Fruit fly (Drosophila melanogaster) whole organism, prepupa: Measurements from ENCODE around the gene Ir64a.

Experiments used
- CG10631 ChIP-seq: fragments of 200-800 bp; sonication (Bioruptor generic); optimal IDR thresholded peaks from 2 replicates; lab custom pipeline; 2016; ENCODE audit warnings: missing biosample characterization, missing genetic modification characterization
- CG10669 ChIP-seq: fragments of 200-800 bp; sonication (Bioruptor generic); optimal IDR thresholded peaks from 3 replicates; lab custom pipeline; 2018; ENCODE audit warnings: missing biosample characterization, mild to moderate bottlenecking, missing genetic modification characterization, moderate library complexity
- CG11294 ChIP-seq: fragments of 200-800 bp; sonication (Bioruptor generic); IDR thresholded peaks from 2 replicates; pipeline ENCODE4 v1.3.6; 2022; ENCODE audit warnings: missing biosample characterization, missing genetic modification characterization
- CG11902 ChIP-seq: fragments of 200-800 bp; sonication (Bioruptor generic); optimal IDR thresholded peaks from 3 replicates; lab custom pipeline; 2016; ENCODE audit warnings: missing biosample characterization, missing genetic modification characterization
- CG15336 ChIP-seq: fragments of 200-800 bp; sonication (Bioruptor generic); IDR thresholded peaks from 2 replicates; pipeline ENCODE4 v1.3.6; 2022; ENCODE audit warnings: missing biosample characterization, missing genetic modification characterization
- CG1621 ChIP-seq: fragments of 200-800 bp; sonication (Bioruptor generic); optimal IDR thresholded peaks from 3 replicates; lab custom pipeline; 2018; ENCODE audit warnings: missing biosample characterization, mild to moderate bottlenecking, missing genetic modification characterization
- CG3032 ChIP-seq: fragments of 200-800 bp; optimal IDR thresholded peaks from 2 replicates; lab custom pipeline; 2019; ENCODE audit warnings: missing biosample characterization, mild to moderate bottlenecking, missing genetic modification characterization, moderate library complexity
- CG31627 ChIP-seq: fragments of 200-800 bp; sonication (Bioruptor generic); optimal IDR thresholded peaks from 3 replicates; lab custom pipeline; 2016; ENCODE audit warnings: missing biosample characterization, missing genetic modification characterization
- CG32006 ChIP-seq: fragments of 200-800 bp; sonication (Bioruptor generic); optimal IDR thresholded peaks from 3 replicates; lab custom pipeline; 2017; ENCODE audit warnings: missing biosample characterization, mild to moderate bottlenecking, missing genetic modification characterization
- CG34406 ChIP-seq: fragments of 200-800 bp; sonication (Bioruptor generic); optimal IDR thresholded peaks from 3 replicates; lab custom pipeline; 2016; ENCODE audit warnings: missing biosample characterization, missing genetic modification characterization
- CG3919 ChIP-seq: fragments of 200-800 bp; sonication (Bioruptor generic); optimal IDR thresholded peaks from 3 replicates; lab custom pipeline; 2016; ENCODE audit warnings: missing biosample characterization, missing genetic modification characterization
- CG4318 ChIP-seq: fragments of 200-800 bp; sonication (Bioruptor generic); optimal IDR thresholded peaks from 3 replicates; lab custom pipeline; 2017; ENCODE audit warnings: missing biosample characterization, mild to moderate bottlenecking, missing genetic modification characterization
- CG6276 ChIP-seq: fragments of 200-800 bp; sonication (Bioruptor generic); optimal IDR thresholded peaks from 2 replicates; lab custom pipeline; 2017; ENCODE audit warnings: missing biosample characterization, mild to moderate bottlenecking, missing genetic modification characterization
- CG6792 ChIP-seq: fragments of 200-800 bp; sonication (Bioruptor generic); optimal IDR thresholded peaks from 3 replicates; lab custom pipeline; 2016; ENCODE audit warnings: missing biosample characterization, missing genetic modification characterization
- CG6808 ChIP-seq: fragments of 200-800 bp; sonication (Bioruptor generic); optimal IDR thresholded peaks from 3 replicates; lab custom pipeline; 2017; ENCODE audit warnings: missing biosample characterization, missing genetic modification characterization, mild to moderate bottlenecking, moderate library complexity, missing genetic modification reagents
- CG7368 ChIP-seq: fragments of 200-800 bp; sonication (Bioruptor generic); optimal IDR thresholded peaks from 3 replicates; lab custom pipeline; 2016; ENCODE audit warnings: missing biosample characterization, missing genetic modification characterization
- CG8319 ChIP-seq: fragments of 200-800 bp; sonication (Bioruptor generic); optimal IDR thresholded peaks from 3 replicates; lab custom pipeline; 2016; ENCODE audit warnings: missing biosample characterization, missing genetic modification characterization
- CG8632 ChIP-seq: fragments of 200-800 bp; sonication (Bioruptor generic); optimal IDR thresholded peaks from 3 replicates; lab custom pipeline; 2016; ENCODE audit warnings: missing biosample characterization, missing genetic modification characterization
- CG9139 ChIP-seq: fragments of 200-800 bp; sonication (Bioruptor generic); optimal IDR thresholded peaks from 3 replicates; lab custom pipeline; 2017; ENCODE audit warnings: missing biosample characterization, mild to moderate bottlenecking, missing genetic modification characterization
- Eip78C ChIP-seq: fragments of 200-800 bp; sonication (Bioruptor generic); peaks from one replicate; lab custom pipeline; 2016; ENCODE audit warnings: missing biosample characterization, missing genetic modification characterization
- Eip93F ChIP-seq: fragments of 200-800 bp; sonication (Bioruptor generic); optimal IDR thresholded peaks from 2 replicates; lab custom pipeline; 2016; ENCODE audit warnings: missing biosample characterization, mild to moderate bottlenecking, missing genetic modification characterization
- Ets96B ChIP-seq: fragments of 200-800 bp; optimal IDR thresholded peaks from 2 replicates; lab custom pipeline; 2019; ENCODE audit warnings: missing biosample characterization, mild to moderate bottlenecking, missing genetic modification characterization, moderate library complexity
- Hr38 ChIP-seq: sonication (Bioruptor generic); optimal IDR thresholded peaks from 2 replicates; lab custom pipeline; 2016; ENCODE audit warnings: missing biosample characterization, missing genetic modification characterization
- Hr39 ChIP-seq: fragments of 200-800 bp; sonication (Bioruptor generic); optimal IDR thresholded peaks from 2 replicates; lab custom pipeline; 2016; ENCODE audit warnings: missing biosample characterization, missing genetic modification characterization
- Hr4 ChIP-seq: fragments of 200-800 bp; sonication (Bioruptor generic); optimal IDR thresholded peaks from 3 replicates; lab custom pipeline; 2016; ENCODE audit warnings: missing biosample characterization, missing genetic modification characterization
- Met ChIP-seq: fragments of 200-800 bp; sonication (Bioruptor generic); optimal IDR thresholded peaks from 3 replicates; lab custom pipeline; 2016; ENCODE audit warnings: missing biosample characterization, missing genetic modification characterization
- Sox102F ChIP-seq: fragments of 200-800 bp; sonication (Bioruptor generic); optimal IDR thresholded peaks from 2 replicates; lab custom pipeline; 2016; ENCODE audit warnings: missing biosample characterization, mild to moderate bottlenecking, missing genetic modification characterization
- Sox14 ChIP-seq: fragments of 200-800 bp; sonication (Bioruptor generic); optimal IDR thresholded peaks from 3 replicates; lab custom pipeline; 2016; ENCODE audit warnings: missing biosample characterization, missing genetic modification characterization
- Sox15 ChIP-seq: fragments of 200-800 bp; sonication (Bioruptor generic); optimal IDR thresholded peaks from 3 replicates; lab custom pipeline; 2016; ENCODE audit warnings: missing biosample characterization, missing genetic modification characterization
- achi ChIP-seq: fragments of 200-800 bp; sonication (Bioruptor generic); optimal IDR thresholded peaks from 3 replicates; lab custom pipeline; 2016; ENCODE audit warnings: missing biosample characterization, missing genetic modification characterization
- acj6 ChIP-seq: fragments of 200-800 bp; sonication (Bioruptor generic); optimal IDR thresholded peaks from 3 replicates; lab custom pipeline; 2016; ENCODE audit warnings: missing biosample characterization, missing genetic modification characterization
- cyc ChIP-seq: fragments of 200-800 bp; sonication (Bioruptor generic); optimal IDR thresholded peaks from 3 replicates; lab custom pipeline; 2016; ENCODE audit warnings: missing biosample characterization, missing genetic modification characterization
- dac ChIP-seq: fragments of 200-800 bp; sonication (Bioruptor generic); optimal IDR thresholded peaks from 2 replicates; lab custom pipeline; 2017; ENCODE audit warnings: missing biosample characterization, mild to moderate bottlenecking, missing genetic modification characterization
- dsx ChIP-seq: fragments of 200-800 bp; optimal IDR thresholded peaks from 3 replicates; lab custom pipeline; 2019; ENCODE audit warnings: missing biosample characterization, mild to moderate bottlenecking, missing genetic modification characterization, moderate library complexity; ENCODE audit not compliant: poor library complexity, severe bottlenecking
- eg ChIP-seq: fragments of 200-800 bp; sonication (Bioruptor generic); IDR thresholded peaks from 3 replicates; pipeline ENCODE4 v1.3.6; 2022; ENCODE audit warnings: missing biosample characterization, missing genetic modification characterization
- esn ChIP-seq: fragments of 200-800 bp; sonication (Bioruptor generic); optimal IDR thresholded peaks from 2 replicates; lab custom pipeline; 2016; ENCODE audit warnings: missing biosample characterization, mild to moderate bottlenecking, missing genetic modification characterization, moderate library complexity
- fd85E ChIP-seq: fragments of 200-800 bp; sonication (Bioruptor generic); optimal IDR thresholded peaks from 3 replicates; lab custom pipeline; 2016; ENCODE audit warnings: missing biosample characterization, missing genetic modification characterization
- fkh ChIP-seq: fragments of 200-800 bp; sonication (Bioruptor generic); optimal IDR thresholded peaks from 3 replicates; lab custom pipeline; 2017; ENCODE audit warnings: missing biosample characterization, mild to moderate bottlenecking, missing genetic modification characterization, moderate library complexity
- lz ChIP-seq: fragments of 200-800 bp; sonication (Bioruptor generic); optimal IDR thresholded peaks from 3 replicates; lab custom pipeline; 2016; ENCODE audit warnings: missing biosample characterization, missing genetic modification characterization
- salr ChIP-seq, 2 experiments: fragments of 200-800 bp; sonication (Bioruptor generic); optimal IDR thresholded peaks; 3 replicates each; lab custom pipeline; 2016 to 2018; ENCODE audit warnings: missing biosample characterization in 2 of 2, missing genetic modification characterization in 2 of 2, mild to moderate bottlenecking in 1 of 2
- spab ChIP-seq: fragments of 200-800 bp; sonication (Bioruptor generic); optimal IDR thresholded peaks from 2 replicates; lab custom pipeline; 2017; ENCODE audit warnings: missing biosample characterization, mild to moderate bottlenecking, missing genetic modification characterization, missing genetic modification reagents
- ss ChIP-seq, 2 experiments: fragments of 200-800 bp; sonication (Bioruptor generic); optimal IDR thresholded peaks; 2 replicates in 1 of 2; 3 replicates in 1 of 2; lab custom pipeline; 2017 to 2018; ENCODE audit warnings: mild to moderate bottlenecking in 2 of 2, missing biosample characterization in 2 of 2, missing genetic modification characterization in 2 of 2, moderate library complexity in 1 of 2
- svp ChIP-seq: fragments of 200-800 bp; sonication (Bioruptor generic); peaks from one replicate; lab custom pipeline; 2016; ENCODE audit warnings: missing biosample characterization, missing genetic modification characterization
- topi ChIP-seq: fragments of 200-800 bp; sonication (Bioruptor generic); optimal IDR thresholded peaks from 3 replicates; lab custom pipeline; 2016; ENCODE audit warnings: missing biosample characterization, missing genetic modification characterization
- vri ChIP-seq: fragments of 200-800 bp; sonication (Bioruptor generic); optimal IDR thresholded peaks from 3 replicates; lab custom pipeline; 2016; ENCODE audit warnings: missing biosample characterization, mild to moderate bottlenecking, missing genetic modification characterization

The Ir64a gene

dm6 chr3L:5359208-5360003, 23.2 kb downstream of the Ir64a start, which contains the start of gene Klp64D (continued):
- no peak for TF ChIP-seq achi (GFP tag; lab: Kevin White, UChicago)
- TF ChIP-seq dac, result no peak
- TF ChIP-seq CG4318 (GFP tag; lab: Kevin White, UChicago), result no peak
- TF ChIP-seq CG15336 (GFP tag; lab: Robert Waterston, UW), result no peak
- no peak for TF ChIP-seq CG7368 (GFP tag; lab: Kevin White, UChicago)
- peak; percentile 24 for TF ChIP-seq Met
- TF ChIP-seq topi (GFP tag; lab: Kevin White, UChicago), result no peak
- no peak for TF ChIP-seq fd85E (GFP tag; lab: Kevin White, UChicago)
- no peak for TF ChIP-seq CG6808
- no peak for TF ChIP-seq CG6276 (GFP tag; lab: Kevin White, UChicago)
- no peak for TF ChIP-seq Eip93F
- no peak for TF ChIP-seq Ets96B
- TF ChIP-seq CG11294 (GFP tag; lab: Robert Waterston, UW), result no peak
- TF ChIP-seq CG10631, result peak; percentile 47
- TF ChIP-seq CG31627 (GFP tag; lab: Kevin White, UChicago), result no peak
- TF ChIP-seq esn (GFP tag; lab: Kevin White, UChicago), result no peak
- peak; percentile 40 for TF ChIP-seq CG3032 (tag; lab: Kevin White, UChicago)
- TF ChIP-seq vri (GFP tag; lab: Kevin White, UChicago), result peak; percentile 45
- no peak for TF ChIP-seq lz
- TF ChIP-seq CG34406 (GFP tag; lab: Kevin White, UChicago), result no peak
- TF ChIP-seq CG8632 (GFP tag; lab: Kevin White, UChicago), result peak; percentile 27
- no peak for TF ChIP-seq CG1621
- peak; percentile 14 for TF ChIP-seq Hr4 (GFP tag; lab: Kevin White, UChicago)
- TF ChIP-seq ss (GFP tag; optimal IDR thresholded peaks at IDR 0.05; lab: Kevin White, UChicago), result no peak
- TF ChIP-seq CG10669 (GFP tag; lab: Kevin White, UChicago), result no peak
- TF ChIP-seq fkh, result no peak
- TF ChIP-seq cyc, result no peak
- TF ChIP-seq svp, result peak; percentile 14
- TF ChIP-seq eg (GFP tag; lab: Robert Waterston, UW), result 0 out of 3 replicates have a peak, but pooled peaks have one; percentile 49
- no peak for TF ChIP-seq Sox15
- TF ChIP-seq CG32006 (GFP tag; lab: Kevin White, UChicago), result peak; percentile 13
- no peak for TF ChIP-seq CG11902 (GFP tag; lab: Kevin White, UChicago)
- no peak for TF ChIP-seq acj6 (GFP tag; lab: Kevin White, UChicago)
- TF ChIP-seq Sox102F, result no peak
- TF ChIP-seq CG3919 (GFP tag; lab: Kevin White, UChicago), result no peak

dm6 chr3L:5356050-5356967, 26.3 kb downstream of the Ir64a start:
- TF ChIP-seq Hr39 (GFP tag; lab: Kevin White, UChicago), result no peak
- TF ChIP-seq lz, result no peak
- no peak for TF ChIP-seq CG15336 (GFP tag; lab: Robert Waterston, UW)
- TF ChIP-seq CG9139 (GFP tag; lab: Kevin White, UChicago), result peak; percentile 13
- TF ChIP-seq CG6276 (GFP tag; lab: Kevin White, UChicago), result peak; percentile 44
- TF ChIP-seq CG10631, result no peak
- TF ChIP-seq dac, result no peak
- no peak for TF ChIP-seq CG8319 (GFP tag; lab: Kevin White, UChicago)
- TF ChIP-seq CG1621, result no peak
- no peak for TF ChIP-seq Hr38 (GFP tag; lab: Kevin White, UChicago)
- TF ChIP-seq Sox15, result no peak
- TF ChIP-seq achi (GFP tag; lab: Kevin White, UChicago), result no peak
- TF ChIP-seq salr (GFP tag; optimal IDR thresholded peaks at IDR 0.05; lab: Kevin White, UChicago), result no peak
- peak; percentile 12 for TF ChIP-seq svp
- no peak for TF ChIP-seq dsx (GFP tag; lab: Kevin White, UChicago)
- TF ChIP-seq acj6 (GFP tag; lab: Kevin White, UChicago), result no peak
- TF ChIP-seq Eip93F, result peak; percentile 40
- peak; percentile 57 for TF ChIP-seq Eip78C
- no peak for TF ChIP-seq Sox102F
- no peak for TF ChIP-seq spab (GFP tag; lab: Kevin White, UChicago)
- TF ChIP-seq CG6792 (GFP tag; lab: Kevin White, UChicago), result no peak
- TF ChIP-seq Sox14 (GFP tag; lab: Kevin White, UChicago), result no peak
